Fruit fly (Drosophila melanogaster): ENCODE results near the gene Srg1.

Srg1 gene

DNA sequence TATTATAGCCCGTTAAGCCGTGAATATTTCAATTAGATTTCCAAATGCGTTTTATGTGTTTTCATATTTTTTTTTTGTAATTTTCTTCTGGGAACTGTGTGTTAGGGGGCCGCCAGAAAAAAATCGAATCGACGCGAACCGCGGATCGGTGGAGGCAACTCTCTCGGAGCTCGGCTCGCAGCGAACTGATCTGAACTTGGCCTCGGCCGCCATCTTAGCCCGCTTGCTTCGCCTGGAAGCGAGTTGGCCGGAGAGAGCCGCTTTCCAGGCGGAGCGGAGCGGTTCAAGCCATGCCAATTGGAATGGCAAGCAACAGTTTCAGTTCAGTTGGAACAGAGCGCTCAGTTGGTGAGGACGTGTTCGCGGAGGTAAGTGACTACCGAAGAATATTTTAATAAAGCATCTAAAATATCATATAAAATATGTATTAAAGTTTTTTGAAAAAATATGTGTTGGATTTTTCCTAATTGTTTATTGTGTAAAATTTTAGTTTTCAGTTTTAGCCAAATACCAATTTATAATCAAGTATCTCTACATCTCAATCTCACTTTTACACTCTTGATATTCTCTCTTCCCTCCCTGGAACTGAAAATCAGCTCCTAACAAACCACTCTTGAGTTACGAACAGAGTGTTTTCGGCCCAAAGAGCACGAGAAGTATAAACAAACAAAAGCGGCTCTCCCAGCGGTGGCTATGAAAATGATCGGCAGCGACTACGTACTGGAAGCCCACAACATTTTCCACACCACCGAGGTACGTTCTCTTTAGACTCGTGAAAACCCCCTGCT, 30.1 kb upstream of the Srg1 start, which contains the start of the genes CG31121 and CG11069 (continued):
- TF ChIP-seq ato (GFP tag; IDR thresholded peaks at IDR 0.05; ENCODE audit: partially characterized antibody) (no peak), CG7556 (GFP tag; optimal IDR thresholded peaks at IDR 0.05) (no peak), CG9609 (GFP tag; optimal IDR thresholded peaks at IDR 0.05) (no peak), CG10462 (GFP tag; optimal IDR thresholded peaks at IDR 0.05) (no peak), Hsf (GFP tag; optimal IDR thresholded peaks at IDR 0.05) (no peak), chinmo (GFP tag; IDR thresholded peaks at IDR 0.05; ENCODE audit: partially characterized antibody) (0 out of 4 replicates have a peak, but pooled peaks have one; percentile 56), CG14014 (GFP tag; IDR thresholded peaks at IDR 0.05) (no peak), Dbx (GFP tag; IDR thresholded peaks at IDR 0.05) (no peak), repo (GFP tag; optimal IDR thresholded peaks at IDR 0.05) (no peak), gsb-n (tag; optimal IDR thresholded peaks at IDR 0.05) (no peak), unpg (GFP tag; optimal IDR thresholded peaks at IDR 0.05) (no peak), PHDP (tag; optimal IDR thresholded peaks at IDR 0.05) (no peak), aop (GFP tag; IDR thresholded peaks at IDR 0.05) (0 out of 2 replicates have a peak, but pooled peaks have one; percentile 17), trem (tag; optimal IDR thresholded peaks at IDR 0.05) (no peak), zen2 (GFP tag; IDR thresholded peaks at IDR 0.05; ENCODE audit: partially characterized antibody) (0 out of 3 replicates have a peak, but pooled peaks have one; percentile 7), ttk (GFP tag; IDR thresholded peaks at IDR 0.05) (no peak), CG32767 (GFP tag; IDR thresholded peaks at IDR 0.05) (no peak), grn (GFP tag; optimal IDR thresholded peaks at IDR 0.05) (no peak), tll (GFP tag; optimal IDR thresholded peaks at IDR 0.05) (no peak), Hmx (GFP tag; optimal IDR thresholded peaks at IDR 0.05) (no peak), CG6175 (GFP tag; IDR thresholded peaks at IDR 0.05) (no peak), Gsc (GFP tag; IDR thresholded peaks at IDR 0.05) (no peak), Nf-YB (GFP tag; optimal IDR thresholded peaks at IDR 0.05) (no peak), Optix (GFP tag; IDR thresholded peaks at IDR 0.05) (no peak), CG12071 (GFP tag; optimal IDR thresholded peaks at IDR 0.05) (no peak), H15 (GFP tag; IDR thresholded peaks at IDR 0.05) (no peak), CG16813 (GFP tag; IDR thresholded peaks at IDR 0.05; ENCODE audit: partially characterized antibody) (0 out of 3 replicates have a peak, but pooled peaks have one; percentile 15), CG17802 (tag; optimal IDR thresholded peaks at IDR 0.05) (no peak), Dref (GFP tag; IDR thresholded peaks at IDR 0.05) (no peak), CG9817 (tag; optimal IDR thresholded peaks at IDR 0.05) (no peak), CG2678 (tag; optimal IDR thresholded peaks at IDR 0.05) (no peak), CoRest (tag; optimal IDR thresholded peaks at IDR 0.05) (no peak), NK7.1 (GFP tag; optimal IDR thresholded peaks at IDR 0.05) (no peak), CG34224 (GFP tag; IDR thresholded peaks at IDR 0.05; ENCODE audit: partially characterized antibody) (no peak), CG1832 (GFP tag; optimal IDR thresholded peaks at IDR 0.05) (no peak), en (GFP tag; optimal IDR thresholded peaks at IDR 0.05) (no peak), Ssrp (tag; optimal IDR thresholded peaks at IDR 0.05) (no peak), caup (GFP tag; optimal IDR thresholded peaks at IDR 0.05; ENCODE audit: severe bottlenecking) (no peak), shn (GFP tag; optimal IDR thresholded peaks at IDR 0.05) (no peak), Atf3 (GFP tag; optimal IDR thresholded peaks at IDR 0.05) (no peak), CG8359 (GFP tag; optimal IDR thresholded peaks at IDR 0.05; ENCODE audit: borderline replicate concordance) (no peak), kah (GFP tag; optimal IDR thresholded peaks at IDR 0.05) (peak; percentile 4), ranshi (GFP tag; IDR thresholded peaks at IDR 0.05) (no peak; the same call in 1 of the 2 replicates), CG31365 (tag; optimal IDR thresholded peaks at IDR 0.05) (no peak), Hmr (GFP tag; optimal IDR thresholded peaks at IDR 0.05) (no peak), CG1024 (GFP tag; IDR thresholded peaks at IDR 0.05) (no peak), MESR4 (GFP tag; optimal IDR thresholded peaks at IDR 0.05) (no peak), hbn (GFP tag; IDR thresholded peaks at IDR 0.05; ENCODE audit: partially characterized antibody) (no peak)

Data from whole organism, embryonic.